Fruit fly (Drosophila melanogaster): ENCODE data around the gene CG31848.

CG31848 gene

DNA sequence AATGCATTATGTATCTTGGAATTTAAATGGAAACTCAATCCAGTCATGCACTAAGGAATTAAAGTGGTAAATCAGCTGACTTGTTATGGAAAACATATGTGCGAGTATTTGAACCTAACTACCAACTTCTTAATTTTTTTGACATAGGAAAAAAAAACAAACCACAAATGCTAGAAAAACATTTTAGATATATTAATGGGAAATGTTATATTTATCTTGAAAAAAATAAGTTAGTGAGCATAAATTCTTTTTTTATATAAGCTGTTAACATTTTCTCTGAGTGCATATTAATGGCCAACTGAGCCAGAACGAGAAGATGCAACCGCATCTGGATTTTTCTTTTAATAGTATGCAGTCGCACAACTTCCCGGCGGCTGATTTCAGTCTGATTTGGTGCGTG, 14.5 kb downstream of the CG31848 start (continued):
- TF ChIP-seq fkh (GFP tag; optimal IDR thresholded peaks at IDR 0.05) (no peak), Hr39 (GFP tag; optimal IDR thresholded peaks at IDR 0.05) (no peak), Hr4 (GFP tag; optimal IDR thresholded peaks at IDR 0.05) (peak; percentile 4), vri (GFP tag; optimal IDR thresholded peaks at IDR 0.05) (no peak)

dm6 chr2L:13245855-13246645, 19.6 kb downstream of the CG31848 start, which contains the start of gene CG16820:
TSS of gene CG16820 (plus strand) at chr2L:13246232.
- TF ChIP-seq Sox15 (GFP tag; optimal IDR thresholded peaks at IDR 0.05): no peak
- TF ChIP-seq Eip78C (GFP tag): peak; percentile 53
- no peak for TF ChIP-seq CG8319 (GFP tag; optimal IDR thresholded peaks at IDR 0.05)
- TF ChIP-seq CG8119 (GFP tag; IDR thresholded peaks at IDR 0.05): peak; percentile 84
- no peak for TF ChIP-seq Hr4 (GFP tag; optimal IDR thresholded peaks at IDR 0.05)
- peak; percentile 75 for TF ChIP-seq CG6276 (GFP tag; optimal IDR thresholded peaks at IDR 0.05)
- no peak for TF ChIP-seq esn (GFP tag; optimal IDR thresholded peaks at IDR 0.05)
- TF ChIP-seq dac (GFP tag; optimal IDR thresholded peaks at IDR 0.05): peak; percentile 15
- TF ChIP-seq Ets96B (tag; optimal IDR thresholded peaks at IDR 0.05): no peak
- TF ChIP-seq Hr39 (GFP tag; optimal IDR thresholded peaks at IDR 0.05): no peak
- no peak for TF ChIP-seq Gug (GFP tag; IDR thresholded peaks at IDR 0.05)
- TF ChIP-seq CG3919 (GFP tag; optimal IDR thresholded peaks at IDR 0.05): no peak
- no peak for TF ChIP-seq Met (GFP tag; optimal IDR thresholded peaks at IDR 0.05)
- TF ChIP-seq CG31627 (GFP tag; optimal IDR thresholded peaks at IDR 0.05): no peak
- TF ChIP-seq OdsH (GFP tag; optimal IDR thresholded peaks at IDR 0.05): no peak
- TF ChIP-seq Eip93F (GFP tag; optimal IDR thresholded peaks at IDR 0.05): no peak
- TF ChIP-seq CG6854 (GFP tag; optimal IDR thresholded peaks at IDR 0.05): no peak
- TF ChIP-seq CG32006 (GFP tag; optimal IDR thresholded peaks at IDR 0.05): no peak
- no peak for TF ChIP-seq topi (GFP tag; optimal IDR thresholded peaks at IDR 0.05)
- TF ChIP-seq Lpt (GFP tag; optimal IDR thresholded peaks at IDR 0.05): peak; percentile 57
- no peak for TF ChIP-seq spab (GFP tag; optimal IDR thresholded peaks at IDR 0.05)
- no peak for TF ChIP-seq CG16779 (tag; optimal IDR thresholded peaks at IDR 0.05)
- 0 out of 3 replicates have a peak, but pooled peaks have one; percentile 50 for TF ChIP-seq CG6163 (GFP tag; IDR thresholded peaks at IDR 0.05)
- no peak for TF ChIP-seq CG3032 (tag; optimal IDR thresholded peaks at IDR 0.05)
- no peak for TF ChIP-seq Hr38 (GFP tag; optimal IDR thresholded peaks at IDR 0.05)
- TF ChIP-seq CG1621 (tag; optimal IDR thresholded peaks at IDR 0.05): no peak
- no peak for TF ChIP-seq Sox102F (GFP tag; optimal IDR thresholded peaks at IDR 0.05)
- no peak for TF ChIP-seq achi (GFP tag; optimal IDR thresholded peaks at IDR 0.05)
- TF ChIP-seq fd85E (GFP tag; optimal IDR thresholded peaks at IDR 0.05): no peak
- no peak for TF ChIP-seq CG9139 (GFP tag; optimal IDR thresholded peaks at IDR 0.05)
- TF ChIP-seq net (GFP tag; optimal IDR thresholded peaks at IDR 0.05): no peak
- no peak for TF ChIP-seq CG6808 (GFP tag; optimal IDR thresholded peaks at IDR 0.05)
- TF ChIP-seq svp (GFP tag): no peak
- no peak for TF ChIP-seq vri (GFP tag; optimal IDR thresholded peaks at IDR 0.05)
- no peak for TF ChIP-seq salr (GFP tag; optimal IDR thresholded peaks at IDR 0.05)
- no peak for TF ChIP-seq CG11762 (GFP tag; optimal IDR thresholded peaks at IDR 0.05; ENCODE audit: insufficient read depth)
- TF ChIP-seq CG6792 (GFP tag; optimal IDR thresholded peaks at IDR 0.05): no peak
- TF ChIP-seq CG7368 (GFP tag; optimal IDR thresholded peaks at IDR 0.05): no peak
- peak; percentile 76; the same call in 2 of the 3 replicates for TF ChIP-seq eg (GFP tag; IDR thresholded peaks at IDR 0.05)
- no peak for TF ChIP-seq Blimp-1 (GFP tag; optimal IDR thresholded peaks at IDR 0.05)
- peak; percentile 80 for TF ChIP-seq CG15336 (GFP tag; IDR thresholded peaks at IDR 0.05)
- no peak for TF ChIP-seq CG34406 (GFP tag; optimal IDR thresholded peaks at IDR 0.05)
- no peak for TF ChIP-seq ss (GFP tag; optimal IDR thresholded peaks at IDR 0.05)
- TF ChIP-seq pdm3 (GFP tag; optimal IDR thresholded peaks at IDR 0.05): no peak
- TF ChIP-seq CG4318 (GFP tag; optimal IDR thresholded peaks at IDR 0.05): no peak
- TF ChIP-seq acj6 (GFP tag; optimal IDR thresholded peaks at IDR 0.05): no peak
- no peak for TF ChIP-seq Eip75B (GFP tag; optimal IDR thresholded peaks at IDR 0.05)
- TF ChIP-seq CG10669 (GFP tag; optimal IDR thresholded peaks at IDR 0.05): no peak
